Fruit fly (Drosophila melanogaster): ENCODE results near the gene SerRS.

- TF ChIP-seq N (GFP tag; optimal IDR thresholded peaks at IDR 0.05) (no peak), br (GFP tag; optimal IDR thresholded peaks at IDR 0.05) (no peak), psq (GFP tag; optimal IDR thresholded peaks at IDR 0.05) (no peak), pan (optimal IDR thresholded peaks at IDR 0.05) (no peak), woc (GFP tag; optimal IDR thresholded peaks at IDR 0.05) (no peak), Hr78 (GFP tag; optimal IDR thresholded peaks at IDR 0.05) (no peak), dl (GFP tag; optimal IDR thresholded peaks at IDR 0.05; ENCODE audit: insufficient read depth in 1 of 2, partially characterized antibody in 2 of 2) (no peak), Dfd (GFP tag; optimal IDR thresholded peaks at IDR 0.05) (no peak)
Measured at dm6 chr2L:3083510-3083909, 46.3 kb upstream of the SerRS start.
